Worm (Caenorhabditis elegans): ENCODE measurements around the gene zipt-7.1.
A peak's percentile ranks its signal among the peaks of the same experiment; 100 is the strongest.

Gene zipt-7.1

ce11 chrIV:17331100-17331577, 43.2 kb upstream of the zipt-7.1 start, which contains the start of gene C49C3.6:
Gene C49C3.6, plus strand, starts transcription at chrIV:17331527.
- TF ChIP-seq elt-3 (tag; optimal IDR thresholded peaks at IDR 0.05) (no peak), ztf-11 (tag; optimal IDR thresholded peaks at IDR 0.05) (no peak), ztf-4 (tag; optimal IDR thresholded peaks at IDR 0.05) (no peak), ceh-9 (tag; optimal IDR thresholded peaks at IDR 0.05) (no peak), elt-2 (tag; optimal IDR thresholded peaks at IDR 0.05) (no peak), mml-1 (tag; optimal IDR thresholded peaks at IDR 0.05) (no peak), sea-2 (GFP tag; optimal IDR thresholded peaks at IDR 0.05) (no peak), mdl-1 (tag; optimal IDR thresholded peaks at IDR 0.05) (no peak), zag-1 (tag; optimal IDR thresholded peaks at IDR 0.05) (no peak), fos-1 (tag; optimal IDR thresholded peaks at IDR 0.05) (no peak), unc-39 (tag; optimal IDR thresholded peaks at IDR 0.05) (no peak), pqm-1 (tag; optimal IDR thresholded peaks at IDR 0.05) (no peak), nhr-76 (tag; optimal IDR thresholded peaks at IDR 0.05) (no peak), nhr-11 (tag; optimal IDR thresholded peaks at IDR 0.05) (no peak), nhr-43 (tag; optimal IDR thresholded peaks at IDR 0.05; ENCODE audit: poor library complexity, severe bottlenecking) (no peak), ceh-82 (tag; optimal IDR thresholded peaks at IDR 0.05) (no peak), nhr-23 (tag; optimal IDR thresholded peaks at IDR 0.05) (no peak), lin-15B (tag; optimal IDR thresholded peaks at IDR 0.05) (peak; percentile 49), ZK546.5 (tag; optimal IDR thresholded peaks at IDR 0.05) (no peak), aly-2 (tag; optimal IDR thresholded peaks at IDR 0.05) (no peak), ama-1 (optimal IDR thresholded peaks at IDR 0.05) (no peak), snpc-4 (tag; optimal IDR thresholded peaks at IDR 0.05) (no peak), pha-4 (tag; optimal IDR thresholded peaks at IDR 0.05) (peak; percentile 33), nhr-28 (tag; optimal IDR thresholded peaks at IDR 0.05) (no peak), nfya-1 (tag; optimal IDR thresholded peaks at IDR 0.05; ENCODE audit: insufficient read depth) (peak; percentile 49), unc-62 (GFP tag; optimal IDR thresholded peaks at IDR 0.05) (no peak), nhr-25 (tag; optimal IDR thresholded peaks at IDR 0.05) (no peak), lin-39 (tag; optimal IDR thresholded peaks at IDR 0.05) (no peak), nhr-77 (tag; optimal IDR thresholded peaks at IDR 0.05) (no peak), ceh-16 (tag; optimal IDR thresholded peaks at IDR 0.05) (no peak), hmg-11 (tag; optimal IDR thresholded peaks at IDR 0.05) (peak; percentile 56)

ce11 chrIV:17328834-17329233, 40.9 kb upstream of the zipt-7.1 start, which contains the start of gene ceh-88:
Gene ceh-88, plus strand, starts transcription at chrIV:17329188.
- TF ChIP-seq elt-2 (tag; optimal IDR thresholded peaks at IDR 0.05) (peak; percentile 13), hmg-11 (tag; optimal IDR thresholded peaks at IDR 0.05) (peak; percentile 36), ceh-28 (tag; optimal IDR thresholded peaks at IDR 0.05) (peak; percentile 25), pha-4 (tag; optimal IDR thresholded peaks at IDR 0.05) (peak; percentile 17), mml-1 (tag; optimal IDR thresholded peaks at IDR 0.05) (no peak), ama-1 (optimal IDR thresholded peaks at IDR 0.05) (peak; percentile 45), ceh-9 (tag; optimal IDR thresholded peaks at IDR 0.05) (no peak), sea-2 (GFP tag; optimal IDR thresholded peaks at IDR 0.05) (peak; percentile 4)

- TF ChIP-seq ceh-28 (tag; optimal IDR thresholded peaks at IDR 0.05) (no peak), elt-2 (tag; optimal IDR thresholded peaks at IDR 0.05) (peak; percentile 70), nhr-67 (tag; optimal IDR thresholded peaks at IDR 0.05) (no peak), pqm-1 (tag; optimal IDR thresholded peaks at IDR 0.05) (peak; percentile 20)
These were observed 32.5 kb upstream of the zipt-7.1 start, which contains the start of gene C49C3.4 for ce11 chrIV:17320445-17320844. Gene C49C3.4, plus strand, starts transcription at chrIV:17320795.

- TF ChIP-seq nhr-77 (tag; optimal IDR thresholded peaks at IDR 0.05) (no peak), elt-2 (tag; optimal IDR thresholded peaks at IDR 0.05) (no peak), unc-62 (GFP tag; optimal IDR thresholded peaks at IDR 0.05) (no peak), fkh-2 (tag; optimal IDR thresholded peaks at IDR 0.05) (no peak), jun-1 (tag; optimal IDR thresholded peaks at IDR 0.05) (no peak), fos-1 (tag; optimal IDR thresholded peaks at IDR 0.05) (no peak), lin-39 (tag; optimal IDR thresholded peaks at IDR 0.05) (no peak), elt-3 (tag; optimal IDR thresholded peaks at IDR 0.05) (no peak)
These were observed 28.5 kb upstream of the zipt-7.1 start, which contains the start of gene C49C3.20 for ce11 chrIV:17316398-17316797. Gene C49C3.20, minus strand, starts transcription at chrIV:17316498.

- TF ChIP-seq ztf-11 (tag; optimal IDR thresholded peaks at IDR 0.05) (no peak), sea-2 (GFP tag; optimal IDR thresholded peaks at IDR 0.05) (no peak), mml-1 (tag; optimal IDR thresholded peaks at IDR 0.05) (no peak), egl-27 (tag; optimal IDR thresholded peaks at IDR 0.05) (no peak), tbx-2 (tag; optimal IDR thresholded peaks at IDR 0.05) (no peak), nhr-12 (tag; optimal IDR thresholded peaks at IDR 0.05) (no peak), nhr-77 (tag; optimal IDR thresholded peaks at IDR 0.05) (no peak), nhr-23 (tag; optimal IDR thresholded peaks at IDR 0.05) (no peak), pqm-1 (tag; optimal IDR thresholded peaks at IDR 0.05) (no peak), nhr-28 (tag; optimal IDR thresholded peaks at IDR 0.05) (no peak), nhr-43 (tag; optimal IDR thresholded peaks at IDR 0.05; ENCODE audit: poor library complexity, severe bottlenecking) (no peak), ZK546.5 (tag; optimal IDR thresholded peaks at IDR 0.05) (no peak), nhr-67 (tag; optimal IDR thresholded peaks at IDR 0.05) (no peak), R02D3.7 (tag; optimal IDR thresholded peaks at IDR 0.05) (no peak)
These were observed 23.9 kb upstream of the zipt-7.1 start, which contains the start of gene snf-9 for ce11 chrIV:17311842-17312241. Gene snf-9, plus strand, starts transcription at chrIV:17312142.

Measured in whole organism, L3 larva.